Worm (Caenorhabditis elegans) whole organism, L2 larva: ENCODE data around the gene srh-217.

Experiments
- ZK546.5 ChIP-seq: sonication (generic microtip); optimal IDR thresholded peaks from 2 replicates; lab custom pipeline; 2017; ENCODE audit warnings: missing biosample characterization, missing genetic modification characterization
- alr-1 ChIP-seq: fragments of 150-350 bp; optimal IDR thresholded peaks from 2 replicates; lab custom pipeline; 2014; ENCODE audit warnings: missing biosample characterization, missing genetic modification characterization
- ama-1 ChIP-seq: fragments of 150-350 bp; optimal IDR thresholded peaks from 2 replicates; lab custom pipeline; 2018; ENCODE audit warnings: inconsistent platforms
- ceh-82 ChIP-seq: fragments of 150-350 bp; optimal IDR thresholded peaks from 2 replicates; lab custom pipeline; 2014; ENCODE audit warnings: missing biosample characterization, missing genetic modification characterization
- elt-1 ChIP-seq: fragments of 150-350 bp; optimal IDR thresholded peaks from 2 replicates; lab custom pipeline; 2014; ENCODE audit warnings: missing biosample characterization, missing genetic modification characterization
- fos-1 ChIP-seq: fragments of 150-350 bp; optimal IDR thresholded peaks from 2 replicates; lab custom pipeline; 2014; ENCODE audit warnings: missing biosample characterization, missing genetic modification characterization
- mab-5 ChIP-seq: fragments of 150-350 bp; optimal IDR thresholded peaks from 2 replicates; lab custom pipeline; 2014; ENCODE audit warnings: missing biosample characterization, missing genetic modification characterization
- mdl-1 ChIP-seq, 2 experiments: fragments of 150-350 bp in 1 of 2; sonication (generic microtip) in 1 of 2; optimal IDR thresholded peaks; 2 replicates each; lab custom pipeline; 2017; ENCODE audit warnings: missing biosample characterization in 2 of 2, missing genetic modification characterization in 2 of 2
- nhr-237 ChIP-seq: fragments of 150-350 bp; optimal IDR thresholded peaks from 2 replicates; lab custom pipeline; 2014; ENCODE audit warnings: missing biosample characterization, missing genetic modification characterization
- nhr-77 ChIP-seq: fragments of 150-350 bp; optimal IDR thresholded peaks from 2 replicates; lab custom pipeline; 2014; ENCODE audit warnings: missing biosample characterization, missing genetic modification characterization
- snpc-4 ChIP-seq: fragments of 150-350 bp; optimal IDR thresholded peaks from 2 replicates; lab custom pipeline; 2014; ENCODE audit warnings: missing biosample characterization, missing genetic modification characterization
- unc-62 ChIP-seq: fragments of 150-350 bp; optimal IDR thresholded peaks from 2 replicates; lab custom pipeline; 2014; ENCODE audit warnings: missing biosample characterization, missing genetic modification reagents, missing genetic modification characterization

DNA sequence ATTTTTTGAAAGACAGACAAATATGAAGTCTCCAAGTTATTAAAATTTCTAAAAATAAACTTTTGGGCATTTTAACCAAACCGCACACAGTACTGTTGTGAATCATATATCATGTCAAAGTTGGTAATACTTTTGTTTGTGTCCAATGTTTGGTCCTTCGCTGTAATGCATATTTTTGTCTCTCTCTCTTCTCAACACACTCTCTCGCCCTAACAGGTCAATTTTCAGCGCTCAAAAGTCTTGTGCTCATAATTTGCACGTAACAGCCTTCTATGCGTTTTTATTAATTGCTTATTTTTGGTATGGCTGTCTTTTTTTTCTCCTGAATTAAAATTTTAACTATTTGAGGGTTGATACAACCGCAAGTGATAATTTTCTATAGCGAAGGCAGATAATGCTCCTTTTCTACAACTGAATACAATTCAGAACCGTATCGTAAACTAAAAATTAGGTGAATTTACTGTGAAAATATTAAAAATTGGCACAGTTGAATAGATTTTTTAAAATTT, 33.5 kb downstream of the srh-217 start:
- TF ChIP-seq mdl-1 (tag; optimal IDR thresholded peaks at IDR 0.05; lab: Kevin White, UChicago) (no peak), ama-1 (lab: Kevin White, UChicago) (no peak), ZK546.5 (tag; lab: Kevin White, UChicago) (no peak), alr-1 (tag; lab: Kevin White, UChicago) (no peak), elt-1 (tag; lab: Kevin White, UChicago) (no peak), nhr-77 (tag; lab: Kevin White, UChicago) (no peak), mab-5 (no peak), snpc-4 (tag; lab: Kevin White, UChicago) (no peak), nhr-237 (tag; lab: Kevin White, UChicago) (no peak), unc-62 (GFP tag; lab: Kevin White, UChicago) (no peak), ceh-82 (tag; lab: Kevin White, UChicago) (no peak), fos-1 (tag; lab: Kevin White, UChicago) (no peak)
